Fruit fly (Drosophila melanogaster) whole organism, wandering third instar larva: ENCODE results near the gene CG10663.

Source experiments
- Abd-B ChIP-seq: fragments of >200 bp; optimal IDR thresholded peaks from 2 replicates; lab custom pipeline; 2017; ENCODE audit warnings: missing biosample characterization, missing genetic modification characterization
- CG32264 ChIP-seq: fragments of 200-800 bp; sonication (Bioruptor generic); optimal IDR thresholded peaks from 2 replicates; lab custom pipeline; 2016; ENCODE audit warnings: missing biosample characterization, missing genetic modification characterization
- CG9705 ChIP-seq: fragments of 200-800 bp; sonication (Bioruptor generic); optimal IDR thresholded peaks from 2 replicates; lab custom pipeline; 2018; ENCODE audit warnings: missing biosample characterization, mild to moderate bottlenecking, missing genetic modification characterization
- Dfd ChIP-seq: fragments of >200 bp; optimal IDR thresholded peaks from 2 replicates; lab custom pipeline; 2017; ENCODE audit warnings: missing biosample characterization, missing genetic modification characterization
- Dif ChIP-seq: fragments of 200-275, 200-300 bp; sonication (Bioruptor generic); optimal IDR thresholded peaks from 2 replicates; lab custom pipeline; 2018; ENCODE audit warnings: missing biosample characterization, missing genetic modification characterization; ENCODE audit not compliant: partially characterized antibody
- GATAd ChIP-seq: sonication (Bioruptor generic); optimal IDR thresholded peaks from 2 replicates; lab custom pipeline; 2016; ENCODE audit warnings: missing biosample characterization, missing genetic modification characterization
- HLH106 ChIP-seq: fragments of 200-800 bp; optimal IDR thresholded peaks from 3 replicates; lab custom pipeline; 2019; ENCODE audit warnings: missing biosample characterization, mild to moderate bottlenecking, missing genetic modification characterization, moderate library complexity
- Hnf4 ChIP-seq: fragments of 200-800 bp; sonication (Bioruptor generic); optimal IDR thresholded peaks from 2 replicates; lab custom pipeline; 2016; ENCODE audit warnings: missing biosample characterization, mild to moderate bottlenecking, missing genetic modification characterization
- Hr78 ChIP-seq: fragments of >200 bp; optimal IDR thresholded peaks from 2 replicates; lab custom pipeline; 2017; ENCODE audit warnings: missing biosample characterization, missing genetic modification characterization
- Hr83 ChIP-seq: fragments of 200-300 bp; sonication (Bioruptor generic); optimal IDR thresholded peaks from 2 replicates; lab custom pipeline; 2016; ENCODE audit warnings: missing biosample characterization, mild to moderate bottlenecking, missing genetic modification characterization, moderate library complexity; ENCODE audit not compliant: poor library complexity, severe bottlenecking
- Jra ChIP-seq: sonication (Bioruptor generic); optimal IDR thresholded peaks from 2 replicates; lab custom pipeline; 2016; ENCODE audit warnings: missing biosample characterization, missing genetic modification characterization
- Mio ChIP-seq: sonication (Bioruptor generic); optimal IDR thresholded peaks from 2 replicates; lab custom pipeline; 2016; ENCODE audit warnings: missing biosample characterization, missing genetic modification characterization
- Myc ChIP-seq: fragments of >200 bp; optimal IDR thresholded peaks from 2 replicates; lab custom pipeline; 2017
- N ChIP-seq: fragments of >200 bp; optimal IDR thresholded peaks from 2 replicates; lab custom pipeline; 2018; ENCODE audit warnings: missing biosample characterization, missing external identifiers, missing genetic modification characterization
- OdsH ChIP-seq: fragments of 200-800 bp; sonication (Bioruptor generic); optimal IDR thresholded peaks from 2 replicates; lab custom pipeline; 2016; ENCODE audit warnings: missing biosample characterization, mild to moderate bottlenecking, missing genetic modification characterization
- Rel ChIP-seq, 2 experiments: fragments of 200-800 bp; sonication (Bioruptor generic) in 1 of 2; optimal IDR thresholded peaks; 2 replicates in 1 of 2; 3 replicates in 1 of 2; lab custom pipeline; 2016 to 2019; ENCODE audit warnings: mild to moderate bottlenecking in 2 of 2, missing biosample characterization in 2 of 2, missing genetic modification characterization in 2 of 2, moderate library complexity in 1 of 2
- Sp1 ChIP-seq: fragments of 200-800 bp; sonication (Bioruptor generic); optimal IDR thresholded peaks from 3 replicates; lab custom pipeline; 2019; ENCODE audit warnings: missing biosample characterization, mild to moderate bottlenecking, missing genetic modification characterization, moderate library complexity
- Vsx2 ChIP-seq: fragments of 200-300, 225-300 bp; sonication (Bioruptor generic); optimal IDR thresholded peaks from 2 replicates; lab custom pipeline; 2018; ENCODE audit warnings: missing biosample characterization, missing genetic modification characterization; ENCODE audit not compliant: partially characterized antibody
- br ChIP-seq: fragments of 200-800 bp; sonication (Bioruptor generic); optimal IDR thresholded peaks from 2 replicates; lab custom pipeline; 2016; ENCODE audit warnings: missing biosample characterization, missing genetic modification characterization
- dl ChIP-seq, 2 experiments: fragments of 175-275, 200-275 bp in 1 of 2; fragments of 200-275 bp in 1 of 2; sonication (Bioruptor generic); optimal IDR thresholded peaks; lab custom pipeline; 2018; ENCODE audit warnings: mild to moderate bottlenecking in 2 of 2, missing biosample characterization in 2 of 2, missing genetic modification characterization in 2 of 2, moderate library complexity in 2 of 2; ENCODE audit not compliant: partially characterized antibody in 2 of 2, insufficient read depth in 1 of 2
- dmrt93B ChIP-seq: fragments of 200-800 bp; sonication (Bioruptor generic); optimal IDR thresholded peaks from 2 replicates; lab custom pipeline; 2018; ENCODE audit warnings: missing biosample characterization, mild to moderate bottlenecking, missing genetic modification characterization
- dsf ChIP-seq: sonication (Bioruptor generic); optimal IDR thresholded peaks from 2 replicates; lab custom pipeline; 2016; ENCODE audit warnings: missing biosample characterization, missing genetic modification characterization, borderline replicate concordance
- ey ChIP-seq: fragments of 200-800 bp; sonication (Bioruptor generic); optimal IDR thresholded peaks from 2 replicates; lab custom pipeline; 2016; ENCODE audit warnings: missing biosample characterization, missing genetic modification characterization
- foxo ChIP-seq, 2 experiments: fragments of 200-800 bp; sonication (Bioruptor generic); optimal IDR thresholded peaks; 2 replicates in 1 of 2; 3 replicates in 1 of 2; lab custom pipeline; 2016 to 2017; ENCODE audit warnings: missing biosample characterization in 2 of 2, missing genetic modification characterization in 2 of 2
- fru ChIP-seq: fragments of 200-800 bp; sonication (Bioruptor generic); optimal IDR thresholded peaks from 3 replicates; lab custom pipeline; 2016; ENCODE audit warnings: missing biosample characterization, mild to moderate bottlenecking, missing genetic modification characterization
- h ChIP-seq: fragments of 200-800 bp; sonication (Bioruptor generic); optimal IDR thresholded peaks from 3 replicates; lab custom pipeline; 2016; ENCODE audit warnings: missing biosample characterization, mild to moderate bottlenecking, missing genetic modification characterization
- jim ChIP-seq: fragments of 175-275, 200-325 bp; sonication (Bioruptor generic); optimal IDR thresholded peaks from 2 replicates; lab custom pipeline; 2016; ENCODE audit warnings: missing biosample characterization, mild to moderate bottlenecking, missing genetic modification characterization
- lola ChIP-seq: fragments of >200 bp; optimal IDR thresholded peaks from 2 replicates; lab custom pipeline; 2017; ENCODE audit warnings: missing biosample characterization, missing genetic modification characterization
- psq ChIP-seq: fragments of 200-800 bp; sonication (Bioruptor generic); optimal IDR thresholded peaks from 3 replicates; lab custom pipeline; 2017; ENCODE audit warnings: missing biosample characterization, mild to moderate bottlenecking, missing genetic modification characterization, moderate library complexity
- rgr ChIP-seq: fragments of 200-800 bp; sonication (Bioruptor generic); optimal IDR thresholded peaks from 3 replicates; lab custom pipeline; 2016; ENCODE audit warnings: missing biosample characterization, mild to moderate bottlenecking, missing genetic modification characterization
- sage ChIP-seq: fragments of 200-800 bp; sonication (Bioruptor generic); optimal IDR thresholded peaks from 2 replicates; lab custom pipeline; 2016; ENCODE audit warnings: missing biosample characterization, mild to moderate bottlenecking, missing genetic modification characterization
- sv ChIP-seq: fragments of 200-800 bp; sonication (Bioruptor generic); optimal IDR thresholded peaks from 3 replicates; lab custom pipeline; 2016; ENCODE audit warnings: missing biosample characterization, missing genetic modification characterization
- usp ChIP-seq: fragments of >200 bp; optimal IDR thresholded peaks from 2 replicates; lab custom pipeline; 2017; ENCODE audit warnings: missing biosample characterization, missing genetic modification characterization
- woc ChIP-seq: sonication (Bioruptor generic); optimal IDR thresholded peaks from 2 replicates; lab custom pipeline; 2016; ENCODE audit warnings: missing biosample characterization, mild to moderate bottlenecking, missing genetic modification characterization

Gene CG10663

DNA sequence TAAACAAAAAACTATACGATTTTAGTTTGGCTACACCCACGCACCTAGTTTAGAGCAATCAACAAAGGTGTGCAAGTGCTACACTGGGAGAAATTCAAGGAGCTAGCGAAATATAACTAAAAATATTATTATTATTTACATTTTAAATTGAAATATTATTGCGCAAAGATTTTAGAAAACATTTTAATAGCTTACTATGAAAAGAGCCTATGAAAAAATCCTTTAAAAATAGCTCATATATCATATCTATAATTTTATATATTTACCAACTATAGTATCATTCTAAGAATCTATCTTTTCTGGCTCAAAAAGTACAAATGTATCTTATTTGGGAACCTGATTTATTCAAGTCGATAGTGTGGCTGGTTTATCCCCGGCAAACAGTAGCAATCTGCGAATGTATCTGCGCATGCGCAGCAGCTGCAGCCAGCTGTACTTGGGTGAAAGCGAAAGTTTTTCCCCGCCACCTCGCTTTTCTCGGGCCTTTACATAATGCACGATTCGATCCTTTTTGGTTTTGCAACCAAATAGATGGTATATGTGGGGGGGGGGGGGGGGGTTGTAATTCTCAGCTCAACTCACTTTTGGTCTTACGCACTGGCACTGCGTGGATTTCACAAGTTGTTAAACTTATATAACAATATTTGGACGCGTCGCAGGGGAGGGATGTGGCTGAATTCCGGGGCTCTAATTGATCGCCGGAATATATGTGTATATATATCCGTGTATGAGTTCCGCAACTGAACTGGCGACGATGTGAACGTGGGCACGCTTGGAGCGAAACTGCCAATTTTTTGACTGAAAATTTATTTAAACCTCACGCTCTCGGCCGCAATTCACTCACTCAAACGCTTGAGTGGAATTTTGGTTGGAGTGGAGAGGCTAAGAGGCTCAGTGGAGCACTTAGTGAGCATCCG lies 11.9 kb upstream of the CG10663 start, which contains the start of gene CG10657:
Gene CG10657, minus strand, starts transcription at position 789 of the 917 bp plus-strand sequence.
- no peak for TF ChIP-seq Rel (GFP tag; optimal IDR thresholded peaks at IDR 0.05; lab: Kevin White, UChicago)
- TF ChIP-seq Rel (tag; optimal IDR thresholded peaks at IDR 0.05; lab: Kevin White, UChicago) = peak; percentile 39
- TF ChIP-seq dl (GFP tag; optimal IDR thresholded peaks at IDR 0.05; lab: Kevin White, UChicago; ENCODE audit: insufficient read depth in 1 of 2, partially characterized antibody in 2 of 2) = no peak
- no peak for TF ChIP-seq Jra
- no peak for TF ChIP-seq Mio
- TF ChIP-seq Sp1 (GFP tag; lab: Kevin White, UChicago) = peak; percentile 14
- TF ChIP-seq Vsx2 = peak; percentile 46
- no peak for TF ChIP-seq CG32264 (GFP tag; lab: Kevin White, UChicago)
- TF ChIP-seq OdsH (GFP tag; lab: Kevin White, UChicago) = no peak
- TF ChIP-seq Dif (GFP tag; lab: Kevin White, UChicago) = no peak
- no peak for TF ChIP-seq sv (GFP tag; lab: Kevin White, UChicago)
- no peak for TF ChIP-seq Hnf4 (GFP tag; lab: Kevin White, UChicago)

DNA sequence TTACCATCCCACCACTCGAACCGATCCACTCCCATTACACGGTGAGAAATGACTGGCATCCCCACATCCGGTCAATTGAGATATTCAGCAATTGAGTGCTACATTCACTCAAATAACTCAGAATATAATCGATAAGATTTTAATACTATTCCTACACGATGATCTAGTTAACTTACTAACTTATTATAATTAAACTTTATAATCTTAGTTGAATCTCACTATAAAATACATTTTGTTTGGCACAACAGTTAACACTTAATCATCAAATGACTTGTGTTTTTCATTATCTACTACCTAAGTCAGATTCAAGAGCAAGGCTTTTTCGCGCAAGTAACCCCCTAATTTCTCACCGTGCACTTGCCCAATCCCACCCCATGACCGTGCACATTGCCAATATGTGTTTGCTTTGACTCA lies 10.5 kb upstream of the CG10663 start:
- no peak for TF ChIP-seq Abd-B (GFP tag; lab: Kevin White, UChicago)
- peak; percentile 87 for TF ChIP-seq ey
- TF ChIP-seq GATAd (GFP tag; lab: Kevin White, UChicago) = no peak
- TF ChIP-seq rgr (GFP tag; lab: Kevin White, UChicago) = peak; percentile 81
- no peak for TF ChIP-seq jim (GFP tag; lab: Kevin White, UChicago)
- TF ChIP-seq dl (GFP tag; optimal IDR thresholded peaks at IDR 0.05; lab: Kevin White, UChicago; ENCODE audit: insufficient read depth in 1 of 2, partially characterized antibody in 2 of 2) = no peak
- TF ChIP-seq N (GFP tag; lab: Kevin White, UChicago) = no peak
- no peak for TF ChIP-seq Hr78 (GFP tag; lab: Kevin White, UChicago)
- TF ChIP-seq br (GFP tag; lab: Kevin White, UChicago) = peak; percentile 82
- TF ChIP-seq fru (GFP tag; lab: Kevin White, UChicago) = peak; percentile 88
- peak; percentile 81 for TF ChIP-seq CG9705
- TF ChIP-seq CG32264 (GFP tag; lab: Kevin White, UChicago) = peak; percentile 57
- peak; percentile 12 for TF ChIP-seq Mio
- TF ChIP-seq h (GFP tag; lab: Kevin White, UChicago) = peak; percentile 88
- TF ChIP-seq dmrt93B = peak; percentile 86
- TF ChIP-seq dsf (GFP tag; lab: Kevin White, UChicago) = peak; percentile 18
- TF ChIP-seq woc (GFP tag; lab: Kevin White, UChicago) = peak; percentile 83
- TF ChIP-seq Hr83 (GFP tag; lab: Kevin White, UChicago) = no peak
- TF ChIP-seq sage (GFP tag; lab: Kevin White, UChicago) = peak; percentile 70
- no peak for TF ChIP-seq sv (GFP tag; lab: Kevin White, UChicago)
- TF ChIP-seq Rel (GFP tag; optimal IDR thresholded peaks at IDR 0.05; lab: Kevin White, UChicago) = no peak
- TF ChIP-seq Rel (tag; optimal IDR thresholded peaks at IDR 0.05; lab: Kevin White, UChicago) = peak; percentile 49
- TF ChIP-seq Vsx2 = no peak
- TF ChIP-seq Jra = peak; percentile 3
- TF ChIP-seq HLH106 (tag; lab: Kevin White, UChicago) = peak; percentile 90
- TF ChIP-seq foxo (GFP tag; optimal IDR thresholded peaks at IDR 0.05; lab: Kevin White, UChicago) = peak in 1 of 2 experiments; percentile 87
- no peak for TF ChIP-seq Myc
- peak; percentile 81 for TF ChIP-seq psq (GFP tag; lab: Kevin White, UChicago)
- TF ChIP-seq OdsH (GFP tag; lab: Kevin White, UChicago) = peak; percentile 86
- TF ChIP-seq Dfd (GFP tag; lab: Kevin White, UChicago) = no peak
- TF ChIP-seq usp (GFP tag; lab: Kevin White, UChicago) = no peak
- peak; percentile 69 for TF ChIP-seq Hnf4 (GFP tag; lab: Kevin White, UChicago)
- no peak for TF ChIP-seq lola
- peak; percentile 91 for TF ChIP-seq Sp1 (GFP tag; lab: Kevin White, UChicago)
